Worm (Caenorhabditis elegans): ENCODE measurements around the gene clec-225.

clec-225 gene

DNA sequence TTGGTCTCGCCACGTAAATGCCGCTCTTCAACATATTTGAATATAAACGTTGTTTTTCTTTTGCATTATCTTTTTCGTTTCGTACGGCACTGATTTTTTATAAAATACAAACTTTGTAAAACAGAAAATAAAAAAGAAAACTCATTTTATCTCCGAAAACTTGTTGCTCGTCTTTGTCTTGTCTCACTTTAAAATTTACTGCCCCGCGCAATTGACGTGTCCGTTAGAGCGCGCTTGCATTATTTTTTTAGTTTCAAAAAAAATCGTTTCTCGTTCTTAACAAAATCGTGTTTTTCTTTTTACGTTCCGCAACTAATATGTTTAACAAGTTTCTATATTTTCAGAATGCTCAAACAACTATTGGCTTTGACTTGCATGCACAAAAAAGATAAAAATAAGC, 17.9 kb upstream of the clec-225 start, which contains the start of gene noca-1:
TSS of gene noca-1 (plus strand) at position 345 of the 400 bp plus-strand sequence.
- TF ChIP-seq F13C5.2 (tag; optimal IDR thresholded peaks at IDR 0.05) = no peak
- TF ChIP-seq ceh-36 (tag; optimal IDR thresholded peaks at IDR 0.05) = no peak
- no peak for TF ChIP-seq ceh-13 (GFP tag; optimal IDR thresholded peaks at IDR 0.05)
- TF ChIP-seq pes-1 (GFP tag; IDR thresholded peaks at IDR 0.05) = no peak
- no peak for TF ChIP-seq ets-7 (tag; optimal IDR thresholded peaks at IDR 0.05)
- TF ChIP-seq tra-4 (tag; optimal IDR thresholded peaks at IDR 0.05) = no peak

DNA sequence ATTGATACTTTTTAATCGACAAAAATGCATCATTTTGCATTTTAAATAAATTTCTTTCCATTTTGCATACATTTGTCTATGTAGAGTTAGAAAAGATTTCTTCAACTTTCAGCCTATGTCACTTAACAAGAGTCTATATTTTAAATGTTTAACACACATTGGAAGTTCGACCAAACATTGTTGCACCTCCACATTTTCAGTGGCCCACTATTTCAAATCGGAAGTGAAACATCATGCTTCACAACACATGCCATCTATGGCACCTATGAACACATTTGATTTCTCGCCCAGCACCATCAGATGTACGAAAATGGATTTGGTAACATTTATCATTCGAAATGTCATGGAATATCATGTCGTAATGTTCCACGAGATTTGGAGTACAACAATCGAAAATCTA, 4.0 kb upstream of the clec-225 start, which contains the start of gene dhc-3:
TSS of gene dhc-3 (plus strand) at position 301 of the 400 bp plus-strand sequence.
- no peak for TF ChIP-seq flt-1 (GFP tag; IDR thresholded peaks at IDR 0.05)
- TF ChIP-seq ceh-36 (tag; optimal IDR thresholded peaks at IDR 0.05) = no peak
- TF ChIP-seq aly-1 (tag; optimal IDR thresholded peaks at IDR 0.05) = no peak
- TF ChIP-seq hmg-4 (GFP tag; optimal IDR thresholded peaks at IDR 0.05) = no peak
- no peak for TF ChIP-seq ama-1 (optimal IDR thresholded peaks at IDR 0.05)
- no peak for TF ChIP-seq tbx-11 (GFP tag; IDR thresholded peaks at IDR 0.05)
- no peak for TF ChIP-seq sea-1 (GFP tag; conservative IDR thresholded peaks at IDR 0.05)
- TF ChIP-seq hnd-1 (tag; optimal IDR thresholded peaks at IDR 0.05) = no peak
- TF ChIP-seq F13C5.2 (tag; optimal IDR thresholded peaks at IDR 0.05) = no peak
- TF ChIP-seq hmbx-1 (tag; optimal IDR thresholded peaks at IDR 0.05) = no peak

DNA sequence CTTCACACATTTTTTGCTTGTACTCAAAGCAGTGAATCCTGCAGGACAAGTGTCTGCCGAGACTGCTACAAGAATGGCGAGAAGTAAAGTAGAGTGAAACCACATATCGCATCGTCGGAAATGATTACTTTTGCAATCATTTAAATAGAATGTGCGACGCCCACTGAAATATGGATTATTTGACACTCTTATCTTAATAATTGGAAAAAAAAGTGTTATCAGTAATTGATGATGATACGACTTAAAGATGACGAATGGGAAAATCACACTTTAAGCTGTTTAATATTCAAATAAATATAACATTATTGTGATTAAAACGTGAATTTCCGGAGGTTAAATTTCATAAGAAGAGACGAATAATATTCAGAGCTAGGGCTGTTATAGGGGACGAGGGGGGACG, 3.3 kb upstream of the clec-225 start, which contains the start of gene clec-41:
TSS of gene clec-41 (minus strand) at position 147 of the 400 bp plus-strand sequence.
- TF ChIP-seq F13C5.2 (tag; optimal IDR thresholded peaks at IDR 0.05) (no peak), tra-4 (tag; optimal IDR thresholded peaks at IDR 0.05) (no peak), hmbx-1 (tag; optimal IDR thresholded peaks at IDR 0.05) (no peak), aly-1 (tag; optimal IDR thresholded peaks at IDR 0.05) (no peak), ceh-36 (tag; optimal IDR thresholded peaks at IDR 0.05) (no peak), flt-1 (GFP tag; IDR thresholded peaks at IDR 0.05) (no peak), tbx-37 (GFP tag; conservative IDR thresholded peaks at IDR 0.05) (no peak), tbx-11 (GFP tag; IDR thresholded peaks at IDR 0.05) (no peak), hnd-1 (tag; optimal IDR thresholded peaks at IDR 0.05) (no peak), ama-1 (optimal IDR thresholded peaks at IDR 0.05) (no peak), ceh-13 (GFP tag; optimal IDR thresholded peaks at IDR 0.05) (no peak), pes-1 (GFP tag; IDR thresholded peaks at IDR 0.05) (no peak), ets-7 (tag; optimal IDR thresholded peaks at IDR 0.05) (no peak), B0310.2 (tag; optimal IDR thresholded peaks at IDR 0.05) (no peak), scrt-1 (GFP tag; IDR thresholded peaks at IDR 0.05) (no peak), sea-1 (GFP tag; conservative IDR thresholded peaks at IDR 0.05) (no peak), hmg-4 (GFP tag; optimal IDR thresholded peaks at IDR 0.05) (no peak)

DNA sequence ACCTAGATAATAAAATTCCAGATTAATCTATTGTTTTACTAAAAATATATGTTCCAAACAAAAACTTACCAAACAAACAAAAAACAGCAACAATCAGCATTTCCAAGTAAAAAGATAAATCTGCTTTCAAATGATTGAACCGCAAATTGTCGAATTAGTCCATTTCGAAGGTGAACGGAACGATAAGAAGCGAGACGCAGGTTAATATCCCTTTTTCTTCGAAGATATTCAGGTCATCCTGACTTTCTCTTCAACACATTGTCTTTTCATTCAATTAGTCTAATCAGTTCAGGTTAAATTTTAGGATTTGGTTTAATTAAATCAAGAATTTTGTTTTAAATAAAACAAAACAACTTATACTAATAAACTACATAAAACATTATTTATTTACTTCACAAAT, 1.3 kb downstream of the clec-225 start, which contains the start of gene B0365.9:
TSS of gene B0365.9 (minus strand) at position 186 of the 400 bp plus-strand sequence.
- TF ChIP-seq ama-1 (optimal IDR thresholded peaks at IDR 0.05) (no peak), tra-4 (tag; optimal IDR thresholded peaks at IDR 0.05) (no peak), B0310.2 (tag; optimal IDR thresholded peaks at IDR 0.05) (no peak), sea-1 (GFP tag; conservative IDR thresholded peaks at IDR 0.05) (no peak), hmg-4 (GFP tag; optimal IDR thresholded peaks at IDR 0.05) (no peak), tbx-37 (GFP tag; conservative IDR thresholded peaks at IDR 0.05) (no peak), aly-1 (tag; optimal IDR thresholded peaks at IDR 0.05) (no peak), scrt-1 (GFP tag; IDR thresholded peaks at IDR 0.05) (no peak), flt-1 (GFP tag; IDR thresholded peaks at IDR 0.05) (no peak), tbx-11 (GFP tag; IDR thresholded peaks at IDR 0.05) (no peak)

DNA sequence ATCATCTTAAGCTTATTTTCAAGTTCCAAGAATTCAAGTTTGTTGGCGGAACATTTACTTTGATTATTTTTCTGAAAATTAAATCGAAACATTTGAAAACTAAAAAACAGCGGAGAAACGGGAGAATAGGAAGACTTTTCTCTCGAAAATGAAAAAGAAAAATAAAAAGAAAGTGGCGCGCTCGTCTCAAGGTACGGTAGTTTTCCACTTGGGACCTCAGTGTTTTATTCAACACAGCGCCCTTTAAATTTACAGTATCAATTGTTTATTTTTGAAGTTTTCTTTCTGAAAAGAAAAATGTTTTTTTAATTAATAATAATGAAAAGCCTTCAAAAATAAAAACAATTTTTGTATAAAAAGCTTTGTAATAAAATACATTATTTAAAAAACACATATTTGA, 3.2 kb downstream of the clec-225 start:
- no peak for TF ChIP-seq tbx-11 (GFP tag; IDR thresholded peaks at IDR 0.05)
- no peak for TF ChIP-seq F13C5.2 (tag; optimal IDR thresholded peaks at IDR 0.05)
- TF ChIP-seq pes-1 (GFP tag; IDR thresholded peaks at IDR 0.05) = no peak
- TF ChIP-seq hmbx-1 (tag; optimal IDR thresholded peaks at IDR 0.05) = no peak
- no peak for TF ChIP-seq flt-1 (GFP tag; IDR thresholded peaks at IDR 0.05)

DNA sequence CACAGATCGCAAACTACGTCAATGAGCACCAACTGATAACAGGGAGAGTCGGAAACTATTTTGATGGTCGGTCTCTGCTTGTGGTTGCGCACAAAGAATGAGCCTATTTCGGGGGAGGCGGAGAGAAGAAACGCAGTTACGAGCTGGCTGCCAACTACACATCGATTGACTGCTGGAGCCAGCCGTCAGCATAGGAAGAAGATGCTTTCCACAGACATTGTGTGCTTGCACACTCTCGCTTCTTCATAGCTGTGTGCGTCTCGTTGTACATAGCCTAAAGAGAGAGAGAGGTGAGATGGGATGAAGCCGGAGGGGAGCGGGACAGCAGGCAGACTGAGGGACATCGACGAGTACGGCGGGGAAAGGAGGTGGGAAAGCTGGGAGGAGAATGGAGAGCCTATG, 4.2 kb downstream of the clec-225 start:
- peak; percentile 67 for TF ChIP-seq F13C5.2 (tag; optimal IDR thresholded peaks at IDR 0.05)
- TF ChIP-seq hmg-4 (GFP tag; optimal IDR thresholded peaks at IDR 0.05) = peak; percentile 79
- no peak for TF ChIP-seq ama-1 (optimal IDR thresholded peaks at IDR 0.05)
- TF ChIP-seq pes-1 (GFP tag; IDR thresholded peaks at IDR 0.05) = no peak
- TF ChIP-seq B0310.2 (tag; optimal IDR thresholded peaks at IDR 0.05) = no peak

DNA sequence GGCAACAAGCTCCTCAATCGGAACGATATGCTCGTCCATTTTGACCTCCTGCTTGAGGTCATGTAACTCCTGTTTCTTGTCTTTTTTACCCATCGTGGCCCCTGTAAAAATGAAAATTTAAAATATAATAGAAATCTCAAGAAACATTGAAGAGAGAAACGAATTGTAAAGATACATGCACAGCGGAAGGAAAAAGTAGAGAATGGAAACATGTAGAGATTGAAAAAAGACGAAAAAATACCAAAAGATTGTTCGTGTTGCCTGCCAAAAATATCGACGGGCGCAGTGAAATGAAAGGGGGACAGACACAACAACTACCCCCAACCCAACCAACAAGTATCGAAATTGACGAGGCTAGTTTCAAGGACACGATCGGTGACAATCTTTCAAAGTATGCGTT, 4.8 kb downstream of the clec-225 start, which contains the start of gene eat-6:
TSS of gene eat-6 (minus strand) at position 101 of the 400 bp plus-strand sequence.
- TF ChIP-seq B0310.2 (tag; optimal IDR thresholded peaks at IDR 0.05) (no peak), tra-4 (tag; optimal IDR thresholded peaks at IDR 0.05) (no peak), ama-1 (optimal IDR thresholded peaks at IDR 0.05) (no peak), F13C5.2 (tag; optimal IDR thresholded peaks at IDR 0.05) (no peak), flt-1 (GFP tag; IDR thresholded peaks at IDR 0.05) (no peak), hmbx-1 (tag; optimal IDR thresholded peaks at IDR 0.05) (no peak), sea-1 (GFP tag; conservative IDR thresholded peaks at IDR 0.05) (no peak), ceh-13 (GFP tag; optimal IDR thresholded peaks at IDR 0.05) (no peak), tbx-37 (GFP tag; conservative IDR thresholded peaks at IDR 0.05) (no peak), tbx-11 (GFP tag; IDR thresholded peaks at IDR 0.05) (no peak), ets-7 (tag; optimal IDR thresholded peaks at IDR 0.05) (no peak), aly-1 (tag; optimal IDR thresholded peaks at IDR 0.05) (no peak), hnd-1 (tag; optimal IDR thresholded peaks at IDR 0.05) (no peak), hmg-4 (GFP tag; optimal IDR thresholded peaks at IDR 0.05) (no peak)

DNA sequence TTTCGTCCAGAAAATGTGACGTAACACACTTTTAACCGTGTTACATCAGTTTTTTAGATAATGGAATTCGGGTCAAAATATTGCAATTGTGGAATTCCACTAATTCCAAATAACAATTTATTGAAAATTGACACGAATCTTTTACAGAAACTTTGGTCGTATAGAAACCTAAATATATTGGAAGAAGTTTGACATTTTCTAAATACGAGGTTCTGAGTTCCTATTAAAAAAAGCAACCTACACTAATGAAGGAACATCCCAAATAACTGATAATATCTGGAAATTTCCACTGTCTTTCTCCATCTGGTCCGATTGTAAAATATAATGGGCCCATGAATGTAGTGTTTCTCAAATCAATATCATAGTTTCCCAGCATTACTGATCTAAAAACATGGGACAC, 13.4 kb downstream of the clec-225 start:
- TF ChIP-seq aly-1 (tag; optimal IDR thresholded peaks at IDR 0.05) (no peak), F13C5.2 (tag; optimal IDR thresholded peaks at IDR 0.05) (no peak), hmg-4 (GFP tag; optimal IDR thresholded peaks at IDR 0.05) (no peak), tbx-37 (GFP tag; conservative IDR thresholded peaks at IDR 0.05) (no peak), ceh-13 (GFP tag; optimal IDR thresholded peaks at IDR 0.05) (no peak), scrt-1 (GFP tag; IDR thresholded peaks at IDR 0.05) (no peak), tra-4 (tag; optimal IDR thresholded peaks at IDR 0.05) (no peak), ets-7 (tag; optimal IDR thresholded peaks at IDR 0.05) (no peak), hnd-1 (tag; optimal IDR thresholded peaks at IDR 0.05) (no peak), ceh-36 (tag; optimal IDR thresholded peaks at IDR 0.05) (no peak), sea-1 (GFP tag; conservative IDR thresholded peaks at IDR 0.05) (no peak)
